Worm (Caenorhabditis elegans) whole organism, L1 larva: ENCODE measurements around the gene zig-12.

ENCODE experiments used
- lin-39 ChIP-seq: fragments of 150-350 bp; optimal IDR thresholded peaks from 2 replicates; lab custom pipeline; 2014; ENCODE audit warnings: missing biosample characterization, missing genetic modification reagents, missing genetic modification characterization
- nhr-237 ChIP-seq: fragments of 150-350 bp; optimal IDR thresholded peaks from 2 replicates; lab custom pipeline; 2014; ENCODE audit warnings: missing biosample characterization, missing genetic modification characterization

DNA sequence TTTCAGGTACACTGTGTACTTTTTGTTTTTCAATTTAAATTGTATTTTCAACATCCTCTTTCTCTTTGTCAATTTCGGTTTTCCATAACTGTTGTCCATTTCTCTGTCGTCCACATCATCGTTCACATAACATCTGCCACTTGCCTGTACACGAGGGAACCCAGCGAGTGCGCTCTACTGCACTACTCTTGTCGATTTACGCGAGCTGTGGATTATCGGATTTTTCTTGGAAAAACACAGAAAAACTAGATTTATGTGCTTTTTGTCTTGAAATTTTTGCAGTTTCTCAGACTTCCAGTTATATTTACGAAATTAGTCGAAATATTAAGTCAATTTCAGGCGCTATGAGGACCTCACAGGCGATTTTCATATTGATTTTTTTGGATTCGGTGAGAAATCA is 28.1 kb downstream of the zig-12 start, which contains the start of gene chup-1:
- TF ChIP-seq lin-39 (tag; lab: Kevin White, UChicago) = no peak
- no peak for TF ChIP-seq nhr-237
